Worm (Caenorhabditis elegans): ENCODE data around the gene F54D5.7.

DNA sequence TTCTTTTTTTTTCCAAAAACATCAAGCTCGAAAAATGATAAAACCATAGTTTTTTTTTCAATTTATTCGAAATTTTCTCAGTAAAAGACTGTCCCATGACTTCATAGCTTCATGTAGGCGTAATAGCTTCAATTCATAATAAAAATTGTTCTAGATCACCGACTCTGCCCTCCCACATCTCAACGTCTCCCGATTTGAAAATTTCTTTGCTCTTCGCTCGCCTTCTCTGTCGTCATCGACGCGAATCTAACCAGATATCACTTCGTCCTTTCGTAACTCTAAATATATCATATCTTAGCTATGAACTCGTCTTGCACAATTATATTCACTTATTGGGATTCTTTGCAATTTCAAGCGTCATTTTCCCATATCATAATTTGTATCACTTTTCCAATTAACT lies 32.5 kb upstream of the F54D5.7 start, which contains the start of gene srh-44:
- no peak for TF ChIP-seq ztf-11 (tag; optimal IDR thresholded peaks at IDR 0.05)
- TF ChIP-seq ama-1 (optimal IDR thresholded peaks at IDR 0.05): no peak
- no peak for TF ChIP-seq nhr-77 (tag; optimal IDR thresholded peaks at IDR 0.05)
- TF ChIP-seq pqm-1 (tag; optimal IDR thresholded peaks at IDR 0.05): no peak
- TF ChIP-seq aly-2 (tag; optimal IDR thresholded peaks at IDR 0.05): no peak
- TF ChIP-seq skn-1 (tag; optimal IDR thresholded peaks at IDR 0.05): no peak
- TF ChIP-seq unc-62 (GFP tag; optimal IDR thresholded peaks at IDR 0.05): no peak
- no peak for TF ChIP-seq egl-27 (tag; optimal IDR thresholded peaks at IDR 0.05)
- no peak for TF ChIP-seq sea-2 (GFP tag; optimal IDR thresholded peaks at IDR 0.05)

All from whole organism, L3 larva.